Fruit fly (Drosophila melanogaster) whole organism, wandering third instar larva: Measurements from ENCODE around the gene CG6678.

Experiments used
- br ChIP-seq: fragments of 200-800 bp; sonication (Bioruptor generic); optimal IDR thresholded peaks from 2 replicates; lab custom pipeline; 2016; ENCODE audit warnings: missing biosample characterization, missing genetic modification characterization
- dmrt93B ChIP-seq: fragments of 200-800 bp; sonication (Bioruptor generic); optimal IDR thresholded peaks from 2 replicates; lab custom pipeline; 2018; ENCODE audit warnings: missing biosample characterization, mild to moderate bottlenecking, missing genetic modification characterization
- ey ChIP-seq: fragments of 200-800 bp; sonication (Bioruptor generic); optimal IDR thresholded peaks from 2 replicates; lab custom pipeline; 2016; ENCODE audit warnings: missing biosample characterization, missing genetic modification characterization
- fru ChIP-seq: fragments of 200-800 bp; sonication (Bioruptor generic); optimal IDR thresholded peaks from 3 replicates; lab custom pipeline; 2016; ENCODE audit warnings: missing biosample characterization, mild to moderate bottlenecking, missing genetic modification characterization
- h ChIP-seq: fragments of 200-800 bp; sonication (Bioruptor generic); optimal IDR thresholded peaks from 3 replicates; lab custom pipeline; 2016; ENCODE audit warnings: missing biosample characterization, mild to moderate bottlenecking, missing genetic modification characterization
- tai ChIP-seq: sonication (Bioruptor generic); optimal IDR thresholded peaks from 2 replicates; lab custom pipeline; 2016; ENCODE audit warnings: missing biosample characterization, missing genetic modification characterization
- woc ChIP-seq: sonication (Bioruptor generic); optimal IDR thresholded peaks from 2 replicates; lab custom pipeline; 2016; ENCODE audit warnings: missing biosample characterization, mild to moderate bottlenecking, missing genetic modification characterization

dm6 chr3R:21862868-21863267 is 24.0 kb upstream of the CG6678 start:
- no peak for TF ChIP-seq ey
- no peak for TF ChIP-seq fru (GFP tag; lab: Kevin White, UChicago)
- TF ChIP-seq dmrt93B (GFP tag; lab: Kevin White, UChicago) = no peak
- no peak for TF ChIP-seq br
- no peak for TF ChIP-seq h (GFP tag; lab: Kevin White, UChicago)
- TF ChIP-seq tai (GFP tag; lab: Kevin White, UChicago) = no peak
- TF ChIP-seq woc (GFP tag; lab: Kevin White, UChicago) = no peak
